Worm (Caenorhabditis elegans) whole organism, L2 larva: ENCODE results near the gene aakg-4.

Experiments
- ceh-82 ChIP-seq: fragments of 150-350 bp; optimal IDR thresholded peaks from 2 replicates; lab custom pipeline; 2014; ENCODE audit warnings: missing biosample characterization, missing genetic modification characterization
- fos-1 ChIP-seq: fragments of 150-350 bp; optimal IDR thresholded peaks from 2 replicates; lab custom pipeline; 2014; ENCODE audit warnings: missing biosample characterization, missing genetic modification characterization
- gmeb-1 ChIP-seq: fragments of 150-350 bp; optimal IDR thresholded peaks from 2 replicates; lab custom pipeline; 2014; ENCODE audit warnings: missing biosample characterization, missing genetic modification characterization
- nhr-11 ChIP-seq: fragments of 150-350 bp; optimal IDR thresholded peaks from 2 replicates; lab custom pipeline; 2014; ENCODE audit warnings: missing biosample characterization, missing genetic modification characterization
- nhr-237 ChIP-seq: fragments of 150-350 bp; optimal IDR thresholded peaks from 2 replicates; lab custom pipeline; 2014; ENCODE audit warnings: missing biosample characterization, missing genetic modification characterization
- nhr-25 ChIP-seq: fragments of 150-350 bp; sonication (generic microtip); optimal IDR thresholded peaks from 3 replicates; lab custom pipeline; 2014; ENCODE audit warnings: missing biosample characterization, missing genetic modification characterization
- ztf-4 ChIP-seq: fragments of 150-350 bp; optimal IDR thresholded peaks from 2 replicates; lab custom pipeline; 2014; ENCODE audit warnings: missing biosample characterization, missing genetic modification characterization

- TF ChIP-seq nhr-11, result no peak
- TF ChIP-seq gmeb-1 (tag; lab: Kevin White, UChicago), result no peak
- TF ChIP-seq nhr-237 (tag; lab: Kevin White, UChicago), result no peak
- TF ChIP-seq fos-1 (tag; lab: Kevin White, UChicago), result no peak
- TF ChIP-seq ztf-4 (tag; lab: Kevin White, UChicago), result no peak
- TF ChIP-seq nhr-25 (tag; lab: Kevin White, UChicago), result peak; percentile 83
- no peak for TF ChIP-seq ceh-82 (tag; lab: Kevin White, UChicago)
Measured at ce11 chrX:2368042-2368814, 49.1 kb upstream of the aakg-4 start.
